Fruit fly (Drosophila melanogaster): ENCODE data around the gene CG32305.

Gene CG32305

dm6 chr3L:2248335-2248734 is at the start of gene CG32305:
Gene CG32305 (plus strand): TSS chr3L:2248635.
- no peak for TF ChIP-seq CG17801 (GFP tag; optimal IDR thresholded peaks at IDR 0.05; ENCODE audit: partially characterized antibody)

- TF ChIP-seq CG17801 (GFP tag; optimal IDR thresholded peaks at IDR 0.05; ENCODE audit: partially characterized antibody): no peak
Observed at dm6 chr3L:2212403-2212802, 36.0 kb upstream of the CG32305 start, which contains the start of gene CG15878. Gene CG15878 (minus strand): TSS chr3L:2212503.

dm6 chr3L:2228367-2229171 is 19.9 kb upstream of the CG32305 start:
- no peak for TF ChIP-seq CG17801 (GFP tag; optimal IDR thresholded peaks at IDR 0.05; ENCODE audit: partially characterized antibody)

dm6 chr3L:2229172-2229696 is 19.2 kb upstream of the CG32305 start, which contains the start of gene Oseg2:
Gene Oseg2 (plus strand): TSS chr3L:2229646.
- TF ChIP-seq CG17801 (GFP tag; optimal IDR thresholded peaks at IDR 0.05; ENCODE audit: partially characterized antibody): no peak

dm6 chr3L:2237034-2237433 is 11.4 kb upstream of the CG32305 start, which contains the start of gene CG9018:
Gene CG9018 (minus strand): TSS chr3L:2237076.
- no peak for TF ChIP-seq CG17801 (GFP tag; optimal IDR thresholded peaks at IDR 0.05; ENCODE audit: partially characterized antibody)

dm6 chr3L:2237543-2238233 is 10.7 kb upstream of the CG32305 start, which contains the start of gene ACXD:
Gene ACXD (plus strand): TSS chr3L:2237608.
- TF ChIP-seq CG17801 (GFP tag; optimal IDR thresholded peaks at IDR 0.05; ENCODE audit: partially characterized antibody): no peak

dm6 chr3L:2243846-2244528 is 4.4 kb upstream of the CG32305 start, which contains the start of gene CG32301:
Gene CG32301 (plus strand): TSS chr3L:2244478.
- TF ChIP-seq CG17801 (GFP tag; optimal IDR thresholded peaks at IDR 0.05; ENCODE audit: partially characterized antibody): no peak

- TF ChIP-seq CG17801 (GFP tag; optimal IDR thresholded peaks at IDR 0.05; ENCODE audit: partially characterized antibody): no peak
Observed at dm6 chr3L:2253962-2254662, 5.7 kb downstream of the CG32305 start.

dm6 chr3L:2255775-2256174 is 7.3 kb downstream of the CG32305 start:
- TF ChIP-seq CG17801 (GFP tag; optimal IDR thresholded peaks at IDR 0.05; ENCODE audit: partially characterized antibody): no peak

- no peak for TF ChIP-seq CG17801 (GFP tag; optimal IDR thresholded peaks at IDR 0.05; ENCODE audit: partially characterized antibody)
Observed at dm6 chr3L:2256422-2257172, 8.2 kb downstream of the CG32305 start.

dm6 chr3L:2257412-2257862 is 9.0 kb downstream of the CG32305 start, which contains the start of the genes CG1275 and Elp5:
Gene CG1275 (minus strand): TSS chr3L:2257423.
Gene Elp5 (plus strand): TSS chr3L:2257456.
- peak; percentile 99 for TF ChIP-seq CG17801 (GFP tag; optimal IDR thresholded peaks at IDR 0.05; ENCODE audit: partially characterized antibody)

- no peak for TF ChIP-seq CG17801 (GFP tag; optimal IDR thresholded peaks at IDR 0.05; ENCODE audit: partially characterized antibody)
Observed at dm6 chr3L:2261282-2261681, 12.8 kb downstream of the CG32305 start.

- TF ChIP-seq CG17801 (GFP tag; optimal IDR thresholded peaks at IDR 0.05; ENCODE audit: partially characterized antibody): peak; percentile 93
Observed at dm6 chr3L:2262515-2262944, 14.1 kb downstream of the CG32305 start, which contains the start of the genes oxt and CG13807. Gene oxt (minus strand): TSS chr3L:2262664. Gene CG13807 (plus strand): TSS chr3L:2262919.
